Worm (Caenorhabditis elegans) whole organism, L2 larva: Measurements from ENCODE around the gene fbxb-97.

Experiments
- C34F6.9 ChIP-seq: fragments of 150-350 bp; optimal IDR thresholded peaks from 2 replicates; lab custom pipeline; 2014; ENCODE audit warnings: missing biosample characterization, missing genetic modification characterization
- F13H6.1 ChIP-seq: sonication (generic microtip); optimal IDR thresholded peaks from 2 replicates; lab custom pipeline; 2016; ENCODE audit warnings: missing genetic modification characterization, missing compliant biosample characterization
- R02D3.7 ChIP-seq: fragments of 150-350 bp; optimal IDR thresholded peaks from 2 replicates; lab custom pipeline; 2014; ENCODE audit warnings: missing biosample characterization, missing genetic modification characterization
- Y55F3AM.14 ChIP-seq: fragments of 200-800 bp; sonication (Bioruptor generic); optimal IDR thresholded peaks from 2 replicates; lab custom pipeline; 2018; ENCODE audit warnings: mild to moderate bottlenecking, missing genetic modification characterization, missing compliant biosample characterization
- ZK546.5 ChIP-seq: sonication (generic microtip); optimal IDR thresholded peaks from 2 replicates; lab custom pipeline; 2017; ENCODE audit warnings: missing biosample characterization, missing genetic modification characterization
- alr-1 ChIP-seq: fragments of 150-350 bp; optimal IDR thresholded peaks from 2 replicates; lab custom pipeline; 2014; ENCODE audit warnings: missing biosample characterization, missing genetic modification characterization
- aly-2 ChIP-seq: fragments of 150-350 bp; optimal IDR thresholded peaks from 2 replicates; lab custom pipeline; 2014; ENCODE audit warnings: missing biosample characterization, missing genetic modification characterization
- ama-1 ChIP-seq: fragments of 150-350 bp; optimal IDR thresholded peaks from 2 replicates; lab custom pipeline; 2018; ENCODE audit warnings: inconsistent platforms
- blmp-1 ChIP-seq: sonication (generic microtip); optimal IDR thresholded peaks from 2 replicates; lab custom pipeline; 2017; ENCODE audit warnings: missing genetic modification characterization, mild to moderate bottlenecking, missing compliant biosample characterization, antibody characterized with exemption, moderate library complexity; ENCODE audit not compliant: insufficient read depth
- ceh-16 ChIP-seq: fragments of 150-350 bp; optimal IDR thresholded peaks from 2 replicates; lab custom pipeline; 2014; ENCODE audit warnings: missing biosample characterization, missing genetic modification characterization
- ceh-82 ChIP-seq: fragments of 150-350 bp; optimal IDR thresholded peaks from 2 replicates; lab custom pipeline; 2014; ENCODE audit warnings: missing biosample characterization, missing genetic modification characterization
- crh-2 ChIP-seq: sonication (generic microtip); optimal IDR thresholded peaks from 2 replicates; lab custom pipeline; 2017; ENCODE audit warnings: missing biosample characterization, missing genetic modification characterization
- dmd-4 ChIP-seq: sonication (generic microtip); optimal IDR thresholded peaks from 2 replicates; lab custom pipeline; 2017; ENCODE audit warnings: missing biosample characterization, missing genetic modification characterization
- egl-27 ChIP-seq: sonication (generic microtip); optimal IDR thresholded peaks from 3 replicates; lab custom pipeline; 2017; ENCODE audit warnings: missing biosample characterization, missing genetic modification reagents, missing genetic modification characterization
- elt-1 ChIP-seq: fragments of 150-350 bp; optimal IDR thresholded peaks from 2 replicates; lab custom pipeline; 2014; ENCODE audit warnings: missing biosample characterization, missing genetic modification characterization
- elt-3 ChIP-seq: sonication (generic microtip); optimal IDR thresholded peaks from 2 replicates; lab custom pipeline; 2017; ENCODE audit warnings: missing biosample characterization, missing genetic modification characterization
- fos-1 ChIP-seq: fragments of 150-350 bp; optimal IDR thresholded peaks from 2 replicates; lab custom pipeline; 2014; ENCODE audit warnings: missing biosample characterization, missing genetic modification characterization
- gmeb-1 ChIP-seq: fragments of 150-350 bp; optimal IDR thresholded peaks from 2 replicates; lab custom pipeline; 2014; ENCODE audit warnings: missing biosample characterization, missing genetic modification characterization
- lin-11 ChIP-seq: fragments of 150-350 bp; sonication (generic microtip); optimal IDR thresholded peaks from 2 replicates; lab custom pipeline; 2014; ENCODE audit warnings: missing biosample characterization, missing genetic modification characterization, inconsistent platforms, mixed read lengths
- lin-13 ChIP-seq: fragments of 150-350 bp; optimal IDR thresholded peaks from 2 replicates; lab custom pipeline; 2014; ENCODE audit warnings: missing biosample characterization, missing genetic modification reagents, missing genetic modification characterization
- lin-39 ChIP-seq: fragments of 150-350 bp; optimal IDR thresholded peaks from 2 replicates; lab custom pipeline; 2014; ENCODE audit warnings: missing biosample characterization, missing genetic modification reagents, missing genetic modification characterization
- lsy-2 ChIP-seq, 2 experiments: fragments of 150-350 bp in 1 of 2; sonication (generic microtip) in 1 of 2; optimal IDR thresholded peaks; 2 replicates each; lab custom pipeline; 2014 to 2017; ENCODE audit warnings: missing biosample characterization in 2 of 2, missing genetic modification characterization in 2 of 2
- mab-5 ChIP-seq: fragments of 150-350 bp; optimal IDR thresholded peaks from 2 replicates; lab custom pipeline; 2014; ENCODE audit warnings: missing biosample characterization, missing genetic modification characterization
- mbf-1 ChIP-seq: sonication (generic microtip); optimal IDR thresholded peaks from 2 replicates; lab custom pipeline; 2017; ENCODE audit warnings: missing biosample characterization, missing genetic modification characterization
- mdl-1 ChIP-seq, 2 experiments: fragments of 150-350 bp in 1 of 2; sonication (generic microtip) in 1 of 2; optimal IDR thresholded peaks; 2 replicates each; lab custom pipeline; 2017; ENCODE audit warnings: missing biosample characterization in 2 of 2, missing genetic modification characterization in 2 of 2
- nhr-10 ChIP-seq: sonication (generic microtip); optimal IDR thresholded peaks from 2 replicates; lab custom pipeline; 2017; ENCODE audit warnings: missing biosample characterization, missing genetic modification characterization
- nhr-11 ChIP-seq: fragments of 150-350 bp; optimal IDR thresholded peaks from 2 replicates; lab custom pipeline; 2014; ENCODE audit warnings: missing biosample characterization, missing genetic modification characterization
- nhr-12 ChIP-seq: fragments of 150-350 bp; optimal IDR thresholded peaks from 2 replicates; lab custom pipeline; 2014; ENCODE audit warnings: missing biosample characterization, missing genetic modification characterization
- nhr-129 ChIP-seq: fragments of 150-350 bp; optimal IDR thresholded peaks from 2 replicates; lab custom pipeline; 2014; ENCODE audit warnings: missing biosample characterization, missing genetic modification characterization
- nhr-21 ChIP-seq: fragments of 150-350 bp; optimal IDR thresholded peaks from 2 replicates; lab custom pipeline; 2014; ENCODE audit warnings: missing biosample characterization, missing genetic modification characterization
- nhr-23 ChIP-seq: fragments of 150-350 bp; optimal IDR thresholded peaks from 2 replicates; lab custom pipeline; 2014; ENCODE audit warnings: missing biosample characterization, missing genetic modification reagents, missing genetic modification characterization
- nhr-237 ChIP-seq: fragments of 150-350 bp; optimal IDR thresholded peaks from 2 replicates; lab custom pipeline; 2014; ENCODE audit warnings: missing biosample characterization, missing genetic modification characterization
- nhr-25 ChIP-seq: fragments of 150-350 bp; sonication (generic microtip); optimal IDR thresholded peaks from 3 replicates; lab custom pipeline; 2014; ENCODE audit warnings: missing biosample characterization, missing genetic modification characterization
- nhr-6 ChIP-seq: fragments of 150-350 bp; optimal IDR thresholded peaks from 2 replicates; lab custom pipeline; 2014; ENCODE audit warnings: missing biosample characterization, missing genetic modification characterization
- nhr-77 ChIP-seq: fragments of 150-350 bp; optimal IDR thresholded peaks from 2 replicates; lab custom pipeline; 2014; ENCODE audit warnings: missing biosample characterization, missing genetic modification characterization
- peb-1 ChIP-seq: fragments of 150-350 bp; optimal IDR thresholded peaks from 2 replicates; lab custom pipeline; 2014; ENCODE audit warnings: missing biosample characterization, missing genetic modification characterization
- sem-4 ChIP-seq: fragments of 150-350 bp; optimal IDR thresholded peaks from 2 replicates; lab custom pipeline; 2014; ENCODE audit warnings: missing biosample characterization, missing genetic modification reagents, missing genetic modification characterization
- skn-1 ChIP-seq: sonication (generic microtip); optimal IDR thresholded peaks from 2 replicates; lab custom pipeline; 2017; ENCODE audit warnings: missing biosample characterization, missing genetic modification characterization
- sma-3 ChIP-seq: sonication (generic microtip); optimal IDR thresholded peaks from 2 replicates; lab custom pipeline; 2016; ENCODE audit warnings: missing genetic modification reagents, missing genetic modification characterization, missing compliant biosample characterization
- sma-9 ChIP-seq, 2 experiments: fragments of 150-350 bp in 1 of 2; sonication (generic microtip) in 1 of 2; optimal IDR thresholded peaks; 2 replicates each; lab custom pipeline; 2014 to 2016; ENCODE audit warnings: missing genetic modification characterization in 2 of 2, mild to moderate bottlenecking in 1 of 2, missing biosample characterization in 1 of 2, missing compliant biosample characterization in 1 of 2, missing genetic modification reagents in 1 of 2, moderate library complexity in 1 of 2
- snpc-4 ChIP-seq: fragments of 150-350 bp; optimal IDR thresholded peaks from 2 replicates; lab custom pipeline; 2014; ENCODE audit warnings: missing biosample characterization, missing genetic modification characterization
- unc-39 ChIP-seq: fragments of 150-350 bp; optimal IDR thresholded peaks from 2 replicates; lab custom pipeline; 2014; ENCODE audit warnings: missing biosample characterization, missing genetic modification characterization
- unc-55 ChIP-seq: fragments of 150-350 bp; sonication (generic microtip); optimal IDR thresholded peaks from 3 replicates; lab custom pipeline; 2014; ENCODE audit warnings: missing biosample characterization, missing genetic modification reagents, missing genetic modification characterization
- unc-62 ChIP-seq: fragments of 150-350 bp; optimal IDR thresholded peaks from 2 replicates; lab custom pipeline; 2014; ENCODE audit warnings: missing biosample characterization, missing genetic modification reagents, missing genetic modification characterization
- zag-1 ChIP-seq: fragments of 150-350 bp; optimal IDR thresholded peaks from 2 replicates; lab custom pipeline; 2014; ENCODE audit warnings: missing biosample characterization, missing genetic modification characterization
- ztf-1 ChIP-seq: fragments of 200-800 bp; sonication (Bioruptor generic); conservative IDR thresholded peaks from 2 replicates; pipeline ENCODE4 v1.3.6; 2022; ENCODE audit warnings: missing genetic modification characterization, missing compliant biosample characterization
- ztf-11 ChIP-seq: sonication (generic microtip); optimal IDR thresholded peaks from 2 replicates; lab custom pipeline; 2017; ENCODE audit warnings: missing biosample characterization, missing genetic modification characterization
- ztf-4 ChIP-seq: fragments of 150-350 bp; optimal IDR thresholded peaks from 2 replicates; lab custom pipeline; 2014; ENCODE audit warnings: missing biosample characterization, missing genetic modification characterization

The fbxb-97 gene

DNA sequence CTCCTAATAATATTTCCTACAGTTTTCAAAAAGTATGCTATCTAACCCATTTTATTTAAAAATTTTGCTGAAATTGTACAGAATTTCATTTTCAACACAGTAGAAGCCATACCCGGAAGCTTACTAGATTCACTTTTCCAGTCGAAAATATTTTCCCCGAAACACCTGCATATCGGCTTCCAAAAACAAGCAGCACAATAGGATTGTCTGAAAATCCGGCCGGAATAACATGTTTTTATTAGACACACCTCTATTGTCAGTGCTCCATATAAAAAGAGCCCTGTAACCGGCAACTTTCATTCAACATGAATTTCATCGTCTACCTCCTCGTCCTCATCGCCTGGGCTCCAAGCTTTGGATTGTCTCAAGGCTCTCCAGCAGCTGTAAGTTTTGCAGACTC, 4.5 kb upstream of the fbxb-97 start, which contains the start of gene C52E2.2:
TSS of gene C52E2.2 (plus strand) at position 301 of the 400 bp plus-strand sequence.
- no peak for TF ChIP-seq aly-2 (tag; lab: Kevin White, UChicago)
- no peak for TF ChIP-seq nhr-77 (tag; lab: Kevin White, UChicago)
- no peak for TF ChIP-seq unc-39 (tag; lab: Kevin White, UChicago)
- no peak for TF ChIP-seq mdl-1 (tag; optimal IDR thresholded peaks at IDR 0.05; lab: Kevin White, UChicago)
- no peak for TF ChIP-seq nhr-21 (tag; lab: Kevin White, UChicago)
- TF ChIP-seq ztf-1 = no peak
- no peak for TF ChIP-seq lin-13
- TF ChIP-seq egl-27 (tag; lab: Kevin White, UChicago) = no peak
- TF ChIP-seq mbf-1 = no peak
- no peak for TF ChIP-seq R02D3.7
- TF ChIP-seq sem-4 (tag; lab: Kevin White, UChicago) = no peak
- no peak for TF ChIP-seq crh-2 (tag; lab: Kevin White, UChicago)
- no peak for TF ChIP-seq Y55F3AM.14 (GFP tag; lab: Kevin White, UChicago)
- no peak for TF ChIP-seq nhr-10 (tag; lab: Kevin White, UChicago)
- TF ChIP-seq alr-1 (tag; lab: Kevin White, UChicago) = no peak
- TF ChIP-seq sma-9 (GFP tag; optimal IDR thresholded peaks at IDR 0.05; lab: Kevin White, UChicago) = no peak
- no peak for TF ChIP-seq sma-9 (tag; optimal IDR thresholded peaks at IDR 0.05; lab: Kevin White, UChicago)

DNA sequence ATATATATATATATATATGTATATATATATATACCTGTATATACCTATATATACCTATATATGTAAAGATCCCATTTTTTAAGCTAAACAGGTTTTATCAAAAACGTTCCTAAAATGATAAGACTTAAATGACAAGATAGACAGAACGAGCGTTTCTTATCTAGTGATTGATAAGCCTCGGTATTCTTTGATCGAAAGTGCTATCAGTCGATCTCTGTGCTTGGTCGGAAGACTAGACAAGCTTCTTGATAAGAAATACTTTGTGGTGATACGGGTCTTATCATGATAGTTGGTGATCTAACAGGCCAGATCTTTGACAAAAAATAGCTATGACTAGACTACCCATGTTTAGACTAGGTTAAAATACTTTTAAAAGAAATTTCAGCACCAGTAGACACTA, 3.8 kb upstream of the fbxb-97 start:
- TF ChIP-seq nhr-77 (tag; lab: Kevin White, UChicago) (no peak), unc-55 (GFP tag; lab: Kevin White, UChicago) (no peak), elt-1 (tag; lab: Kevin White, UChicago) (no peak), unc-62 (GFP tag; lab: Kevin White, UChicago) (no peak), ztf-4 (tag; lab: Kevin White, UChicago) (no peak), ztf-11 (no peak), F13H6.1 (tag; lab: Kevin White, UChicago) (peak; percentile 32), mbf-1 (no peak), peb-1 (tag; lab: Kevin White, UChicago) (no peak), gmeb-1 (tag; lab: Kevin White, UChicago) (peak; percentile 25), nhr-10 (tag; lab: Kevin White, UChicago) (no peak), lin-13 (no peak), ztf-1 (no peak), snpc-4 (no peak), zag-1 (tag; lab: Kevin White, UChicago) (no peak), nhr-129 (no peak), blmp-1 (tag; lab: Kevin White, UChicago) (no peak), ceh-16 (tag; lab: Kevin White, UChicago) (no peak), aly-2 (tag; lab: Kevin White, UChicago) (no peak), lsy-2 (tag; optimal IDR thresholded peaks at IDR 0.05; lab: Kevin White, UChicago) (no peak), lin-11 (tag; lab: Kevin White, UChicago) (no peak), ZK546.5 (tag; lab: Kevin White, UChicago) (no peak), fos-1 (peak; percentile 97), sem-4 (tag; lab: Kevin White, UChicago) (no peak), C34F6.9 (tag; lab: Kevin White, UChicago) (no peak), nhr-23 (tag; lab: Kevin White, UChicago) (no peak), unc-39 (tag; lab: Kevin White, UChicago) (no peak), skn-1 (tag; lab: Kevin White, UChicago) (no peak), Y55F3AM.14 (GFP tag; lab: Kevin White, UChicago) (no peak), ceh-82 (tag; lab: Kevin White, UChicago) (no peak), R02D3.7 (no peak), alr-1 (tag; lab: Kevin White, UChicago) (no peak), nhr-237 (no peak), nhr-6 (tag; lab: Kevin White, UChicago) (no peak), crh-2 (tag; lab: Kevin White, UChicago) (peak; percentile 36), sma-9 (GFP tag; optimal IDR thresholded peaks at IDR 0.05; lab: Kevin White, UChicago) (peak; percentile 91), sma-9 (tag; optimal IDR thresholded peaks at IDR 0.05; lab: Kevin White, UChicago) (no peak), nhr-12 (no peak), mdl-1 (tag; optimal IDR thresholded peaks at IDR 0.05; lab: Kevin White, UChicago) (no peak), nhr-21 (tag; lab: Kevin White, UChicago) (peak; percentile 22), egl-27 (tag; lab: Kevin White, UChicago) (peak; percentile 83), ama-1 (no peak), lin-39 (tag; lab: Kevin White, UChicago) (no peak), nhr-25 (no peak), dmd-4 (tag; lab: Kevin White, UChicago) (no peak), sma-3 (peak; percentile 57), elt-3 (no peak), nhr-11 (tag; lab: Kevin White, UChicago) (no peak), mab-5 (tag; lab: Kevin White, UChicago) (no peak)
